Worm (Caenorhabditis elegans) whole organism, L4 larva: Measurements from ENCODE around the gene F23F12.13.

Source experiments
- F37D6.2 ChIP-seq: sonication (generic microtip); optimal IDR thresholded peaks from 2 replicates; lab custom pipeline; 2016; ENCODE audit warnings: mild to moderate bottlenecking, missing genetic modification characterization, missing compliant biosample characterization
- F44E2.7 ChIP-seq: fragments of 200-800 bp; sonication (Bioruptor generic); IDR thresholded peaks from 2 replicates; pipeline ENCODE4 v2.1.2; 2022; ENCODE audit warnings: missing genetic modification characterization, missing compliant biosample characterization
- Y48G9A.11 ChIP-seq: fragments of 200-800 bp; sonication (Bioruptor generic); IDR thresholded peaks from 2 replicates; pipeline ENCODE4 v1.3.6; 2022; ENCODE audit warnings: missing genetic modification reagents, missing genetic modification characterization, missing compliant biosample characterization
- Y5F2A.4 ChIP-seq: fragments of 200-800 bp; sonication (Bioruptor generic); optimal IDR thresholded peaks from 2 replicates; lab custom pipeline; 2018; ENCODE audit warnings: mild to moderate bottlenecking, missing genetic modification characterization, missing compliant biosample characterization
- aha-1 ChIP-seq: fragments of 150-350 bp; peaks from one replicate; lab custom pipeline; 2014; ENCODE audit warnings: missing biosample characterization, missing genetic modification characterization
- attf-4 ChIP-seq: sonication (generic microtip); optimal IDR thresholded peaks from 3 replicates; lab custom pipeline; 2017; ENCODE audit warnings: missing biosample characterization, missing genetic modification characterization
- ceh-20 ChIP-seq: fragments of 200-800 bp; sonication (Bioruptor generic); IDR thresholded peaks from 2 replicates; pipeline ENCODE4 v1.3.6; 2022; ENCODE audit warnings: missing genetic modification reagents, missing genetic modification characterization, missing compliant biosample characterization
- ces-1 ChIP-seq: fragments of 150-350 bp; sonication (generic microtip); optimal IDR thresholded peaks from 4 replicates; lab custom pipeline; 2014; ENCODE audit warnings: missing biosample characterization, missing genetic modification reagents, missing genetic modification characterization
- daf-12 ChIP-seq: fragments of 150-350 bp; optimal IDR thresholded peaks from 2 replicates; lab custom pipeline; 2014; ENCODE audit warnings: missing biosample characterization, missing genetic modification reagents, missing genetic modification characterization
- dmd-6 ChIP-seq: fragments of 200-800 bp; sonication (Bioruptor generic); IDR thresholded peaks from 2 replicates; pipeline ENCODE4 v1.3.6; 2022; ENCODE audit warnings: missing genetic modification reagents, missing genetic modification characterization, missing compliant biosample characterization
- dpl-1 ChIP-seq: fragments of 150-350 bp; optimal IDR thresholded peaks from 2 replicates; lab custom pipeline; 2014; ENCODE audit warnings: missing biosample characterization, missing genetic modification reagents, missing genetic modification characterization
- dve-1 ChIP-seq: sonication (generic microtip); optimal IDR thresholded peaks from 2 replicates; lab custom pipeline; 2017; ENCODE audit warnings: antibody characterized with exemption, mild to moderate bottlenecking, missing genetic modification characterization, missing compliant biosample characterization; ENCODE audit not compliant: insufficient read depth
- egl-43 ChIP-seq: fragments of 200-800 bp; sonication (Bioruptor generic); IDR thresholded peaks from 2 replicates; pipeline ENCODE4 v1.3.6; 2022; ENCODE audit warnings: missing genetic modification reagents, missing genetic modification characterization, missing compliant biosample characterization
- gei-8 ChIP-seq: fragments of 200-800 bp; sonication (Bioruptor generic); optimal IDR thresholded peaks from 2 replicates; lab custom pipeline; 2018; ENCODE audit warnings: mild to moderate bottlenecking, missing genetic modification characterization, missing compliant biosample characterization
- hlh-30 ChIP-seq: sonication (generic microtip); optimal IDR thresholded peaks from 2 replicates; lab custom pipeline; 2017; ENCODE audit warnings: antibody characterized with exemption, mild to moderate bottlenecking, missing genetic modification characterization, missing compliant biosample characterization; ENCODE audit not compliant: insufficient read depth
- lin-39 ChIP-seq: fragments of 150-350 bp; optimal IDR thresholded peaks from 2 replicates; lab custom pipeline; 2014; ENCODE audit warnings: missing biosample characterization, missing genetic modification reagents, missing genetic modification characterization
- mep-1 ChIP-seq: fragments of 150-350 bp; sonication (generic microtip); optimal IDR thresholded peaks from 3 replicates; lab custom pipeline; 2014; ENCODE audit warnings: missing biosample characterization, missing genetic modification characterization
- nhr-28 ChIP-seq: fragments of 150-350 bp; optimal IDR thresholded peaks from 2 replicates; lab custom pipeline; 2014; ENCODE audit warnings: missing biosample characterization, missing genetic modification characterization
- nhr-48 ChIP-seq: sonication (generic microtip); optimal IDR thresholded peaks from 2 replicates; lab custom pipeline; 2016; ENCODE audit warnings: mild to moderate bottlenecking, missing genetic modification characterization, missing compliant biosample characterization
- nhr-76 ChIP-seq: fragments of 150-350 bp; optimal IDR thresholded peaks from 2 replicates; lab custom pipeline; 2014; ENCODE audit warnings: missing biosample characterization, missing genetic modification characterization
- pha-4 ChIP-seq, 2 experiments: fragments of 150-350 bp in 1 of 2; fragments of 200-800 bp in 1 of 2; sonication (Bioruptor generic) in 1 of 2; IDR thresholded peaks in 1 of 2; optimal IDR thresholded peaks in 1 of 2; 2 replicates each; pipeline versions ENCODE4 v1.3.6 to Lab custom; 2014 to 2022; ENCODE audit warnings: missing genetic modification characterization in 2 of 2, missing genetic modification reagents in 2 of 2, missing biosample characterization in 1 of 2, missing compliant biosample characterization in 1 of 2
- pqm-1 ChIP-seq: sonication (generic microtip); optimal IDR thresholded peaks from 2 replicates; lab custom pipeline; 2017; ENCODE audit warnings: missing biosample characterization, missing genetic modification characterization
- saeg-2 ChIP-seq: fragments of 200-800 bp; sonication (Bioruptor generic); IDR thresholded peaks from 2 replicates; pipeline ENCODE4 v1.3.6; 2022; ENCODE audit warnings: missing genetic modification reagents, missing genetic modification characterization, missing compliant biosample characterization
- snpc-4 ChIP-seq: fragments of 150-350 bp; optimal IDR thresholded peaks from 2 replicates; lab custom pipeline; 2014; ENCODE audit warnings: missing biosample characterization, missing genetic modification characterization
- spr-1 ChIP-seq: sonication (generic microtip); optimal IDR thresholded peaks from 2 replicates; lab custom pipeline; 2016; ENCODE audit warnings: mild to moderate bottlenecking, missing genetic modification characterization, missing compliant biosample characterization
- spr-3 ChIP-seq: fragments of 200-800 bp; sonication (Bioruptor generic); optimal IDR thresholded peaks from 2 replicates; lab custom pipeline; 2018; ENCODE audit warnings: mild to moderate bottlenecking, missing genetic modification characterization, missing compliant biosample characterization
- tra-1 ChIP-seq: fragments of 200-800 bp; sonication (Bioruptor generic); IDR thresholded peaks from 2 replicates; pipeline ENCODE4 v1.3.6; 2022; ENCODE audit warnings: missing genetic modification reagents, missing genetic modification characterization, missing compliant biosample characterization
- unc-62 ChIP-seq, 3 experiments: fragments of 150-350 bp in 1 of 3; sonication (generic microtip); optimal IDR thresholded peaks in 2 of 3; peaks in 1 of 3; 1 replicate in 1 of 3; 2 replicates in 2 of 3; lab custom pipeline; 2014 to 2017; ENCODE audit warnings: missing biosample characterization in 3 of 3, missing genetic modification characterization in 3 of 3, missing genetic modification reagents in 3 of 3, missing genotype in 1 of 3

The F23F12.13 gene

ce11 chrIII:6490989-6491388 lies 4.5 kb upstream of the F23F12.13 start:
- no peak for TF ChIP-seq pha-4 (GFP tag; IDR thresholded peaks at IDR 0.05; lab: Robert Waterston, UW)
- TF ChIP-seq pha-4 (tag; optimal IDR thresholded peaks at IDR 0.05; lab: Kevin White, UChicago): no peak
- no peak for TF ChIP-seq attf-4
- peak in 1 of 2 experiments; percentile 90 for TF ChIP-seq unc-62 (GFP tag; optimal IDR thresholded peaks at IDR 0.05 in 1 of 2; lab: Kevin White, UChicago)
- TF ChIP-seq unc-62 (tag; optimal IDR thresholded peaks at IDR 0.05; lab: Kevin White, UChicago): no peak

- TF ChIP-seq aha-1: no peak
- no peak for TF ChIP-seq nhr-28 (tag; lab: Kevin White, UChicago)
- TF ChIP-seq spr-1 (tag; lab: Kevin White, UChicago): no peak
- no peak for TF ChIP-seq snpc-4
- no peak for TF ChIP-seq Y5F2A.4 (GFP tag; lab: Kevin White, UChicago)
- TF ChIP-seq daf-12 (tag; lab: Kevin White, UChicago): no peak
Measured at ce11 chrIII:6492807-6493206, 2.7 kb upstream of the F23F12.13 start, which contains the start of gene srb-11. TSS of gene srb-11 (minus strand) at chrIII:6492907.

- TF ChIP-seq F37D6.2 (tag; lab: Kevin White, UChicago) (no peak), mep-1 (tag; lab: Kevin White, UChicago) (no peak)
Measured at ce11 chrIII:6498176-6498575, 2.7 kb downstream of the F23F12.13 start, which contains the start of gene sdz-15. TSS of gene sdz-15 (plus strand) at chrIII:6498476.

- TF ChIP-seq unc-62 (GFP tag; optimal IDR thresholded peaks at IDR 0.05 in 1 of 2; lab: Kevin White, UChicago) (peak in 1 of 2 experiments; percentile 92), unc-62 (tag; optimal IDR thresholded peaks at IDR 0.05; lab: Kevin White, UChicago) (no peak), hlh-30 (no peak)
Measured at ce11 chrIII:6499102-6499501, 3.6 kb downstream of the F23F12.13 start.

ce11 chrIII:6500032-6500564 lies 4.6 kb downstream of the F23F12.13 start, which contains the start of gene F23F12.3:
TSS of gene F23F12.3 (plus strand) at chrIII:6500514.
- TF ChIP-seq ceh-20 (GFP tag; lab: Robert Waterston, UW): no peak
- no peak for TF ChIP-seq ces-1 (GFP tag; lab: Kevin White, UChicago)
- no peak for TF ChIP-seq nhr-76
- no peak for TF ChIP-seq tra-1
- no peak for TF ChIP-seq nhr-48 (tag; lab: Kevin White, UChicago)
- TF ChIP-seq aha-1: peak; percentile 74
- TF ChIP-seq dmd-6: peak; percentile 21; the same call in 1 of the 2 replicates
- no peak for TF ChIP-seq saeg-2 (GFP tag; lab: Robert Waterston, UW)
- TF ChIP-seq Y48G9A.11 (GFP tag; lab: Robert Waterston, UW): no peak
- peak; percentile 29 for TF ChIP-seq pqm-1 (tag; lab: Kevin White, UChicago)

DNA sequence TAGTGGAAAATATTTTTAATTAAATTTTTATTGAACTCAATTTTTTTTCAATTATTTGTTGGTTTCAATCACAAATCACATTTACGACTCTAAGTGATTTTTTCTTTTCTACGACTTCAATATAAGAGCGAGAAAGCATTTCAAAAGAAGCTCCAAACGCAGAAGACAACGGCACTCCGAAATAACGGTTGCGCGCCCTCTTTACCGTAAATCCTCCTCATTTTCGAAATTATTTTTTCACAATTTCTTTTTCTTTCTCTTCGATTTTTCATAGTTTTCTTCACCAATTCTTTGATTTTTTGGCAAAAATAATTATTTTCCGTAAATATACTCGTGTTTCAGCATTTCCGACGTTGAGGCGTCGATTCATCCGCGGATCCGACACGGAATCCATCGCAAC lies 8.7 kb downstream of the F23F12.13 start:
- TF ChIP-seq Y48G9A.11 (GFP tag; lab: Robert Waterston, UW): peak; percentile 95

DNA sequence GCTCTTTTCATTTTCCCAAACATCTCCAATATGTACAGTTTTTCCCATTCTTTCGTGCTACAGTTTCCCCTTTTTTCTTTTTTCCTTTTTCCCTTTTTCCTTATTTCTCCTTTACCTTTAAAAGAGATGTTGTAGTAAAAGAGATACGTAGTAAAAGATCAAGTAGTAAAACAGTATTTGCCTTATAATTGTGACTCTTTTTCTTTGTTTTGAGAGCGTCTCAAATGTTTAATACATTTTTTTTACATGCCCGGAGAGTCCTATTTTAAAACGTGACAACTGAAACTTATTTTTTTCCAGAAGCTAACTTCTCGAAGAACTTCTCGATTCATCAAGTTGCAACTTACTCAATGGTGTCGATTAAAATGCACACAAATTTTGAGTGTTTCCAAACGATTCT lies 12.4 kb downstream of the F23F12.13 start, which contains the start of gene F23F12.12:
Gene F23F12.12, plus strand, starts transcription at position 301 of the 400 bp plus-strand sequence.
- TF ChIP-seq gei-8: no peak
- no peak for TF ChIP-seq dpl-1 (GFP tag; lab: Kevin White, UChicago)
- no peak for TF ChIP-seq dmd-6
- TF ChIP-seq egl-43: no peak
- TF ChIP-seq F37D6.2 (tag; lab: Kevin White, UChicago): no peak
- no peak for TF ChIP-seq dve-1
- no peak for TF ChIP-seq lin-39 (tag; lab: Kevin White, UChicago)
- TF ChIP-seq attf-4: no peak
- no peak for TF ChIP-seq pqm-1 (tag; lab: Kevin White, UChicago)
- no peak for TF ChIP-seq F44E2.7
- TF ChIP-seq spr-3 (GFP tag; lab: Kevin White, UChicago): no peak
